Fruit fly (Drosophila melanogaster): ENCODE measurements around the gene spri.
A peak's percentile ranks its signal among the peaks of the same experiment; 100 is the strongest.

Gene spri

dm6 chrX:10581476-10581875, 3.7 kb downstream of the spri start (continued):
- TF ChIP-seq CG7928 (GFP tag; optimal IDR thresholded peaks at IDR 0.05) (no peak), Dad (GFP tag; optimal IDR thresholded peaks at IDR 0.05) (no peak), sens (GFP tag) (peak; percentile 60), Drgx (GFP tag; IDR thresholded peaks at IDR 0.05) (peak; percentile 35; the same call in 1 of the 2 replicates), Xrp1 (GFP tag; IDR thresholded peaks at IDR 0.05) (peak; percentile 12; the same call in 1 of the 2 replicates)

DNA sequence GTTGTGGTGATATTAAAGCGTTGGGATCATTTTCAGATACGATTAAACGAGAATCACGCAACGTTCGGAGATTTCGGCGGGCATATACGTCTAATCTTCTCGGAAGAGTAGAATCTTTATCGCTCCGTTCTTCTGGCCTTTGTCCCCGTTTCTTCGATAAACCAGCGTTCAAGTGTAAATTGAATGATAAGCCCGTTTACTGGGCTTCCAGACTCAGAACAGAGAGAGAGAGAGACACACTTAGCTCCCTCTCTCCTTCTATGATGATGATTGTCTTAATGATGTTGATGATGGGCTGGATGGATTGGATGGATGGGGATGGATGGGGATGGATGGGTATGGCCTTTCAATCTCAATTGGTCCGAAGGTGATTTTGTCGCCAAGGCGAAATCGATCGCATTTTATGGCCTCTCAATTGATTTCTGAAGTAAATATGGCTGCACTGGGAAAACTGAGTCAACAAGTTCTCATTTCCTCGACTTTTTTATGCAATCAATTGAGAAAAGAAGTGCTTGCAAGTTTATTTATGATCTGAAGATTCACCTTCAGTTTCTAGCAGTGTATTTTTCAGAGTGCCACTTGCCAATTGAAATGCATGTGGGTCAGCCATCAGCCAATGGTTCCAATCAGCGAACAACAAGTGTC, 4.6 kb downstream of the spri start:
- no peak for TF ChIP-seq Sox100B (GFP tag; optimal IDR thresholded peaks at IDR 0.05)
- TF ChIP-seq CG12769 (tag; optimal IDR thresholded peaks at IDR 0.05): peak; percentile 18
- TF ChIP-seq CG12391 (tag; optimal IDR thresholded peaks at IDR 0.05): no peak
- TF ChIP-seq CG6813 (GFP tag; optimal IDR thresholded peaks at IDR 0.05): no peak
- peak; percentile 10 for TF ChIP-seq nom (GFP tag; optimal IDR thresholded peaks at IDR 0.05)
- peak in 1 of 2 experiments; percentile 5 for TF ChIP-seq Pdp1 (GFP tag; optimal IDR thresholded peaks at IDR 0.05)
- TF ChIP-seq MESR4 (GFP tag; optimal IDR thresholded peaks at IDR 0.05): no peak
- no peak for TF ChIP-seq CG18011 (GFP tag; optimal IDR thresholded peaks at IDR 0.05)
- no peak for TF ChIP-seq her (GFP tag; optimal IDR thresholded peaks at IDR 0.05)
- TF ChIP-seq sim (GFP tag; IDR thresholded peaks at IDR 0.05): no peak
- no peak for TF ChIP-seq Oaz (GFP tag; IDR thresholded peaks at IDR 0.05)
- TF ChIP-seq Dbx (GFP tag; IDR thresholded peaks at IDR 0.05): no peak
- TF ChIP-seq CG9932 (GFP tag; IDR thresholded peaks at IDR 0.05): no peak
- TF ChIP-seq CG16813 (GFP tag; IDR thresholded peaks at IDR 0.05; ENCODE audit: partially characterized antibody): no peak
- TF ChIP-seq gcm2 (GFP tag; optimal IDR thresholded peaks at IDR 0.05): no peak
- no peak for TF ChIP-seq CG12071 (GFP tag; optimal IDR thresholded peaks at IDR 0.05)
- no peak for TF ChIP-seq CG4404 (GFP tag; IDR thresholded peaks at IDR 0.05)
- no peak for TF ChIP-seq CG12744 (GFP tag; optimal IDR thresholded peaks at IDR 0.05)
- no peak for TF ChIP-seq Fer2 (tag; optimal IDR thresholded peaks at IDR 0.05)
- TF ChIP-seq Gug (GFP tag; IDR thresholded peaks at IDR 0.05): no peak

- TF ChIP-seq CG7987 (GFP tag; optimal IDR thresholded peaks at IDR 0.05): no peak
- TF ChIP-seq shn (GFP tag; optimal IDR thresholded peaks at IDR 0.05): no peak
- no peak for TF ChIP-seq trem (tag; optimal IDR thresholded peaks at IDR 0.05)
- TF ChIP-seq amos (GFP tag; IDR thresholded peaks at IDR 0.05; ENCODE audit: partially characterized antibody): no peak
- no peak for TF ChIP-seq CG1024 (GFP tag; IDR thresholded peaks at IDR 0.05)
Observed at dm6 chrX:10579569-10579968, 5.7 kb downstream of the spri start.

DNA sequence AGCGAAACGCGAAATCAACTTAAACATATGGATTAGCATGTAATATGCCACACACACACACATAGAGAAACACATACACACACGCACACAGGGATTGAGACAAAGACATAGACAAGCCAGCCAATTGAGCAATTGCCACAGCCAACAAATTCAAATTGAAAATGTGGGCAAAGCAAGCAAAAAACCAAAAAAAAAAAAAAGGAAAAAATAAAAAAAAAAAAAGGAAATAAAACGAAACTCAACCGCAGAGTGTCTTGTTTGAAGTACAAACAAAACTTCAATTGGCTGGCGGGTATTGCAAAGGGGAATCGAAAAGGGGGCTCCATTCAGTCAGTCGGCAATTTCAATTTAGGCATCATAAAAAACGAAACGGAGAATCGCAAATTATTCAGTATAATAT, 7.4 kb downstream of the spri start:
- TF ChIP-seq CG12942 (GFP tag; optimal IDR thresholded peaks at IDR 0.05) (no peak), B-H1 (GFP tag; IDR thresholded peaks at IDR 0.05) (no peak), Drgx (GFP tag; IDR thresholded peaks at IDR 0.05) (peak; percentile 69)

DNA sequence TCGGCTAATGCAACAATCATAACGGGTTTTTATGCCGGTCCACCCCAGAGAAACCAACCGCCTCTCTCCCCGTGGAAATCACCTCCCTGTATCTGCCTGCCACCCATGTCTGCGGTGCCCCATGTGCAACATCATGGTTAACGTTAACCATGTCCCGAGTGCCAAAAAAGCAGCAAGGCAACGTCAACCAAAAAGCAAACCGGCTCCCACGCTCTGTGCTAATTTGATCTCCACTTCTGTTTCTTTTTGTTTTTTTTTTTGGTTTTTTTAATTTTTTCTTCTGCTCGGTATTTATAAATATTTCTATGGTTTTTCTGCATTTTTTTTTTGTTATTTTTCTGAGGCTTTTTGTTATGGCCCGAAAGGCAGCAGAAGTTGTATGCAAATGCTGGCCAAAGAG, 8.2 kb downstream of the spri start:
- no peak for TF ChIP-seq jumu (GFP tag; optimal IDR thresholded peaks at IDR 0.05)
- TF ChIP-seq CG6854 (GFP tag; optimal IDR thresholded peaks at IDR 0.05): no peak
- no peak for TF ChIP-seq lola (GFP tag; optimal IDR thresholded peaks at IDR 0.05)
- no peak for TF ChIP-seq CG17612 (GFP tag; IDR thresholded peaks at IDR 0.05)
- no peak for TF ChIP-seq CG11398 (GFP tag; optimal IDR thresholded peaks at IDR 0.05)
- no peak for TF ChIP-seq ind (GFP tag; optimal IDR thresholded peaks at IDR 0.05)
- TF ChIP-seq Dad (GFP tag; optimal IDR thresholded peaks at IDR 0.05): no peak
- TF ChIP-seq corto (GFP tag; optimal IDR thresholded peaks at IDR 0.05): no peak
- no peak for TF ChIP-seq kay (GFP tag; optimal IDR thresholded peaks at IDR 0.05)
- TF ChIP-seq Camta (GFP tag; optimal IDR thresholded peaks at IDR 0.05): no peak

All from whole organism, embryonic.